Worm (Caenorhabditis elegans) whole organism, L3 larva: ENCODE measurements around the gene seu-1.

Experiments used
- ZK546.5 ChIP-seq: sonication (generic microtip); optimal IDR thresholded peaks from 2 replicates; lab custom pipeline; 2017; ENCODE audit warnings: missing biosample characterization, missing genetic modification characterization
- ceh-82 ChIP-seq: fragments of 150-350 bp; optimal IDR thresholded peaks from 2 replicates; lab custom pipeline; 2014; ENCODE audit warnings: missing biosample characterization, missing genetic modification characterization
- lin-39 ChIP-seq: fragments of 150-350 bp; optimal IDR thresholded peaks from 2 replicates; lab custom pipeline; 2018; ENCODE audit warnings: missing biosample characterization, missing genetic modification reagents, missing genetic modification characterization
- snpc-4 ChIP-seq: fragments of 150-350 bp; optimal IDR thresholded peaks from 2 replicates; lab custom pipeline; 2014; ENCODE audit warnings: missing biosample characterization, missing genetic modification characterization

- TF ChIP-seq ceh-82 (tag; lab: Kevin White, UChicago): no peak
- no peak for TF ChIP-seq snpc-4
- no peak for TF ChIP-seq lin-39
- TF ChIP-seq ZK546.5 (tag; lab: Kevin White, UChicago): no peak
Measured at ce11 chrIV:6282143-6282542, 47.3 kb upstream of the seu-1 start, which contains the start of gene srv-32.
